Worm (Caenorhabditis elegans): ENCODE data around the gene H03A11.2.
A peak's percentile ranks its signal among the peaks of the same experiment; 100 is the strongest.

The H03A11.2 gene

ce11 chrX:15272925-15273324 lies 42.5 kb upstream of the H03A11.2 start:
- TF ChIP-seq madf-9 (GFP tag; conservative IDR thresholded peaks at IDR 0.05) (no peak), aha-1 (tag) (peak; percentile 54), madf-5 (GFP tag; IDR thresholded peaks at IDR 0.05) (no peak), daf-16 (GFP tag; optimal IDR thresholded peaks at IDR 0.05) (no peak), daf-16 (tag; optimal IDR thresholded peaks at IDR 0.05) (no peak), Y105C5A.15 (GFP tag; IDR thresholded peaks at IDR 0.05) (no peak), mxl-3 (GFP tag; optimal IDR thresholded peaks at IDR 0.05) (no peak), nhr-6 (tag; optimal IDR thresholded peaks at IDR 0.05) (no peak), T20F7.1 (GFP tag; optimal IDR thresholded peaks at IDR 0.05) (no peak), zfp-3 (GFP tag; conservative IDR thresholded peaks at IDR 0.05) (no peak), egl-27 (tag; optimal IDR thresholded peaks at IDR 0.05) (no peak), zip-2 (tag; optimal IDR thresholded peaks at IDR 0.05) (no peak), gei-8 (GFP tag; optimal IDR thresholded peaks at IDR 0.05) (no peak), daf-19 (GFP tag; conservative IDR thresholded peaks at IDR 0.05) (no peak), D1046.2 (GFP tag; IDR thresholded peaks at IDR 0.05) (no peak), T26A8.4 (GFP tag; IDR thresholded peaks at IDR 0.05) (no peak), nhr-25 (tag; optimal IDR thresholded peaks at IDR 0.05; ENCODE audit: borderline replicate concordance, insufficient read depth) (peak; percentile 72)

- TF ChIP-seq dmd-9 (GFP tag; IDR thresholded peaks at IDR 0.05) (no peak), aha-1 (tag) (peak; percentile 93), attf-4 (tag; optimal IDR thresholded peaks at IDR 0.05) (no peak), nhr-77 (tag; optimal IDR thresholded peaks at IDR 0.05) (no peak), unc-62 (GFP tag; optimal IDR thresholded peaks at IDR 0.05 in 1 of 2) (no peak), unc-62 (tag; optimal IDR thresholded peaks at IDR 0.05) (no peak), tra-1 (GFP tag; IDR thresholded peaks at IDR 0.05) (no peak)
Observed at ce11 chrX:15270656-15271055, 40.2 kb upstream of the H03A11.2 start.

- no peak for TF ChIP-seq Y105C5A.15 (GFP tag; IDR thresholded peaks at IDR 0.05)
- peak in 1 of 2 experiments; percentile 96 for TF ChIP-seq unc-62 (GFP tag; optimal IDR thresholded peaks at IDR 0.05 in 1 of 2)
- TF ChIP-seq unc-62 (tag; optimal IDR thresholded peaks at IDR 0.05), result no peak
Observed at ce11 chrX:15268461-15268860, 38.0 kb upstream of the H03A11.2 start.

- peak; percentile 37 for TF ChIP-seq aha-1 (tag)
- no peak for TF ChIP-seq lsy-2 (tag; optimal IDR thresholded peaks at IDR 0.05)
- no peak for TF ChIP-seq nhr-10 (tag; optimal IDR thresholded peaks at IDR 0.05)
- TF ChIP-seq hlh-30 (tag; optimal IDR thresholded peaks at IDR 0.05; ENCODE audit: insufficient read depth), result peak; percentile 26
Observed at ce11 chrX:15264593-15264992, 34.1 kb upstream of the H03A11.2 start.

- TF ChIP-seq nhr-76 (tag; optimal IDR thresholded peaks at IDR 0.05) (no peak), F26F4.8 (GFP tag; conservative IDR thresholded peaks at IDR 0.05) (no peak), dmd-9 (GFP tag; IDR thresholded peaks at IDR 0.05) (no peak), dmd-8 (GFP tag; IDR thresholded peaks at IDR 0.05) (no peak), nhr-102 (tag; optimal IDR thresholded peaks at IDR 0.05) (no peak), ceh-44 (GFP tag; IDR thresholded peaks at IDR 0.05) (no peak), ceh-82 (tag; optimal IDR thresholded peaks at IDR 0.05) (no peak), zag-1 (tag; optimal IDR thresholded peaks at IDR 0.05) (no peak)
Observed at ce11 chrX:15264149-15264548, 33.7 kb upstream of the H03A11.2 start.

ce11 chrX:15262875-15263274 lies 32.4 kb upstream of the H03A11.2 start:
- TF ChIP-seq jun-1 (tag; optimal IDR thresholded peaks at IDR 0.05), result no peak
- TF ChIP-seq lim-7 (GFP tag; IDR thresholded peaks at IDR 0.05), result no peak
- TF ChIP-seq R02D3.7 (tag; optimal IDR thresholded peaks at IDR 0.05), result no peak
- TF ChIP-seq madf-9 (GFP tag; conservative IDR thresholded peaks at IDR 0.05), result no peak
- no peak for TF ChIP-seq nhr-237 (tag; optimal IDR thresholded peaks at IDR 0.05)
- TF ChIP-seq F26F4.8 (GFP tag; conservative IDR thresholded peaks at IDR 0.05), result no peak
- TF ChIP-seq nhr-11 (tag; optimal IDR thresholded peaks at IDR 0.05), result no peak
- no peak for TF ChIP-seq zfp-2 (tag; optimal IDR thresholded peaks at IDR 0.05)
- TF ChIP-seq unc-62 (GFP tag; optimal IDR thresholded peaks at IDR 0.05 in 1 of 2), result peak in 1 of 2 experiments; percentile 91
- no peak for TF ChIP-seq unc-62 (tag; optimal IDR thresholded peaks at IDR 0.05)
